Fruit fly (Drosophila melanogaster): ENCODE results near the gene eIF2alpha.

The eIF2alpha gene

DNA sequence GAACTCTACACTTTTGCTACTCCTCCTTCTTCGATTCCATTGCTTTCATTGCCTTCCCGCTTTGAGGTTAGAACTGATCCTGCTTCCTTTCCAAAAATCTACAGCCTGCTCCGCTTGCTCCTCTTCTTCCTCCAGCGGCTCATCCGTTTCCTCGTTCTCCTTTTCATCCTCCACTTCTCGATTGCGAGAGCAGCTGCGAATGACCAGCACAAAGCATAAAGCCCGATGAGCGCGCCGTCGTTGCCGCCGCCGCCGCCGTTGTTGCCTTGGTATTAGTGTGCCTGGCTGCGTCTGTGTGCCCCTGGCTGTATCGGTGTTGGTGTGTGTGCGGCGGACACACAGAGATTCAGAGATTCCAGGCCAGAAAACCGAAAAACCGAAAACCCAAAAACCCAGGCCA lies 22.5 kb downstream of the eIF2alpha start:
- TF ChIP-seq pan (optimal IDR thresholded peaks at IDR 0.05) (no peak), EcR (GFP tag; optimal IDR thresholded peaks at IDR 0.05) (no peak), Dll (optimal IDR thresholded peaks at IDR 0.05) (no peak), CG8478 (optimal IDR thresholded peaks at IDR 0.05) (no peak), psq (optimal IDR thresholded peaks at IDR 0.05) (peak; percentile 45)

dm6 chrX:16423125-16423509 lies 23.7 kb downstream of the eIF2alpha start:
- no peak for TF ChIP-seq usp (GFP tag; optimal IDR thresholded peaks at IDR 0.05)
- TF ChIP-seq EcR (GFP tag; optimal IDR thresholded peaks at IDR 0.05) = no peak
- no peak for TF ChIP-seq Dll (optimal IDR thresholded peaks at IDR 0.05)
- TF ChIP-seq psq (optimal IDR thresholded peaks at IDR 0.05) = no peak
- TF ChIP-seq CG8478 (optimal IDR thresholded peaks at IDR 0.05) = no peak
- TF ChIP-seq pan (optimal IDR thresholded peaks at IDR 0.05) = no peak

- TF ChIP-seq psq (optimal IDR thresholded peaks at IDR 0.05) (no peak), usp (GFP tag; optimal IDR thresholded peaks at IDR 0.05) (no peak), EcR (GFP tag; optimal IDR thresholded peaks at IDR 0.05) (no peak), pan (optimal IDR thresholded peaks at IDR 0.05) (no peak), Dll (optimal IDR thresholded peaks at IDR 0.05) (no peak), CG8478 (optimal IDR thresholded peaks at IDR 0.05) (no peak)
These were observed 24.2 kb downstream of the eIF2alpha start, which contains the start of gene hang for dm6 chrX:16422466-16423124. hang (plus strand) TSS chrX:16422831.

DNA sequence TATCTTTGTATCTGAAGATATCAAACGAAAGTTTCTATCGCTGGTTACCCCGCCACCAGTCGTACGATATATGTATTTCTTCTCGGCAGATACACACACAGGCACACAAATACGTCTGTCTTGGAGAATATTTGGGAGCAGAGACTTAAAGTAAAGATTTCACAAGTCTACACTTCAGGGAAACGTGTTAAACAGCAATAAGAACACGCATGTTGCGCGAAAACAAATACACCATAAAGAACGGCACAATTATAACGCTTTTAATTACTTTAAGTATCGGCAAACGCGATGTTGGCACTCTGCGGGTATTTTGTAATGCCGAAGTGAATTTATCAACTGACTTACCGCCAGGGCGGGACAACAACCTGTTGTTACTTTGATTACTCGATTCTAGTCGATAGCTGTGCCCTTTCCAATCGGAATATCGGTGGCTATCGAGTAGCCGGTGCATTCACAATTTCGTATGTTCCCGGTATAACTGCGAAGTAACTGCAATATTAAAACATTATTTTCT lies 24.8 kb downstream of the eIF2alpha start, which contains the start of gene AnxB11:
AnxB11 (minus strand) TSS at position 367 of the 514 bp plus-strand sequence.
- no peak for TF ChIP-seq Dll (optimal IDR thresholded peaks at IDR 0.05)
- TF ChIP-seq psq (optimal IDR thresholded peaks at IDR 0.05) = no peak
- no peak for TF ChIP-seq pan (optimal IDR thresholded peaks at IDR 0.05)
- TF ChIP-seq CG8478 (optimal IDR thresholded peaks at IDR 0.05) = no peak
- no peak for TF ChIP-seq usp (GFP tag; optimal IDR thresholded peaks at IDR 0.05)
- TF ChIP-seq EcR (GFP tag; optimal IDR thresholded peaks at IDR 0.05) = no peak

- TF ChIP-seq pan (optimal IDR thresholded peaks at IDR 0.05) = no peak
- TF ChIP-seq usp (GFP tag; optimal IDR thresholded peaks at IDR 0.05) = no peak
These were observed 25.9 kb downstream of the eIF2alpha start for dm6 chrX:16420878-16421277.

DNA sequence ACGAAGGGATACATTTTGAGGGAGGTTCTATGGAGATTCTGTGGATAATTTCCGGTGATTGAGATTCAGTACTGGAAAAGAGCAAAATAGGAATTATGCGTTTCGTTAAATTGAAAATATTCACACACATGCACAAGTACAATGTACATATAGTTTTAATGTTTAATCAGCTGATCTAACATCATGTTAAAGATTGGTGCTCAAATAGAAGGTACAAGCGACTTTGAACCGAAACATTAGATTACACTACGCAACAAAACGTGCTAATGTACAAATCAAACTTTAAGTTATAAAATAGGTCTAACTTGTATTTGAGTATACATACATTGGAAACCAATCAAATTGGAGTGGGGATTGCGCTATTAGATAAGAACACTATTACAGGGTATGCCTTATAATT lies 26.7 kb downstream of the eIF2alpha start:
- TF ChIP-seq Dll (optimal IDR thresholded peaks at IDR 0.05) (no peak), pan (optimal IDR thresholded peaks at IDR 0.05) (no peak)

DNA sequence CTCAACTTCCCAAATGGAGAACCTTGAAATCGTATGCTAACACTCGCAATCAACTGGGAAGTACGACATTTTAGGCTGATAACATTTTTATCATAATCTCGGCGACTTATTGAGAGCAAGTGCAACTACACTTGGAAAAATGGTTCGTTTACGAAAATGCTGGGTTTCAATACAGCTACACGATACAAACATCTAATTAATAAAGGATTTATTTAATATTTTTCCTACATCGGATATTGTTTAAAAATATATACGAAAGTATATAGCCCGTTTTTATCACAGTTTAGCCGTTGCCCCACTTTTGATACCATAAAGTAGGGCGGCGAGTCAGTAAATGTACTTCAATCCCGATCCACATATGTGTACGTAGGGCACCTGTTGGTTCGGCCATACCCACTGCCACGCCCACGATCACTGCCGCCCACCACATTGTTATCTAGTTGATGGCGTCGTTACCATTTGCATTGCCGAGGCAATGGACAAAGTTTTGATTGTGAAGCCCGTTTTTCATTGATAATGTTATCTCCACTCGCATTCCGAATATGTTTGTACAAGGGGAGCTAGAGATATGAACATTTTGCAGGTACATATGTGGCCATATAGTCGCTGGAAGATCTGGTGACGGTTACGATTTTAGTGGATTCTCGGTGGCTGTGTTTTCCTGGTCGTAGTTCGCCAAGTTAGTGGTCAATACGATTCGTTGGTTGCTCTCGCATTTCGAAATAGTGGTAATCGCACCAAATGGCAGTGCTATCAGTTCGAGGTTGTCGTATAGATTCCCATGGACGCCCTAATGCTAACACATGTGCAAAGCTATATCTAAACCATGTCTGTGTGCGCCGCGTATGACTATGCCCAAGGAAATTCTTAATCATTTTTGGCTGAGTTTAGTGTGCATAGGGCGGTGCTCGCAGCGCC lies 32.1 kb downstream of the eIF2alpha start, which contains the start of gene Traf-like:
Traf-like (plus strand) TSS at position 596 of the 918 bp plus-strand sequence.
- TF ChIP-seq usp (GFP tag; optimal IDR thresholded peaks at IDR 0.05) = no peak
- TF ChIP-seq Dll (optimal IDR thresholded peaks at IDR 0.05) = no peak
- TF ChIP-seq pan (optimal IDR thresholded peaks at IDR 0.05) = no peak
- TF ChIP-seq EcR (GFP tag; optimal IDR thresholded peaks at IDR 0.05) = no peak
- no peak for TF ChIP-seq psq (optimal IDR thresholded peaks at IDR 0.05)
- no peak for TF ChIP-seq CG8478 (optimal IDR thresholded peaks at IDR 0.05)

- no peak for TF ChIP-seq EcR (GFP tag; optimal IDR thresholded peaks at IDR 0.05)
- TF ChIP-seq psq (optimal IDR thresholded peaks at IDR 0.05) = no peak
- no peak for TF ChIP-seq usp (GFP tag; optimal IDR thresholded peaks at IDR 0.05)
- no peak for TF ChIP-seq pan (optimal IDR thresholded peaks at IDR 0.05)
- no peak for TF ChIP-seq Dll (optimal IDR thresholded peaks at IDR 0.05)
- no peak for TF ChIP-seq CG8478 (optimal IDR thresholded peaks at IDR 0.05)
These were observed 40.7 kb downstream of the eIF2alpha start for dm6 chrX:16406083-16406482.

DNA sequence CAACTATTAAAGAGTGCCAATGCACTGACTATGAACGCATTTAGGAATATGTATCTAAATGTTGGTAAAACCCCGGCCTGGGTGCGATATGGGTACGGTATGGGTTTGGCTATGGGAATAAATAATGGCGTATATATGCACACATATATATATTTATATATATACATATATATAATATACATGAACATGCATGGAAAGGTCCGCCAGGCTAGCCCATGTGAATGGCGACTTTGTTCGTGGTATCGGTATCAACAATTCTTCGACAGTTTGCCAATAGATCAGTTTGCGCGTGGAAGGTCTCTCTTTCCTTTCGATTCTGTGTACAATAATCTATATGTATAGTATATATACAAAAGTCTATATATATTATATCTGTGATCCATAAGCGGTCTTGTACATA lies 41.6 kb downstream of the eIF2alpha start, which contains the start of gene CG4301:
CG4301 (plus strand) TSS at position 301 of the 400 bp plus-strand sequence.
- TF ChIP-seq psq (optimal IDR thresholded peaks at IDR 0.05) (no peak), usp (GFP tag; optimal IDR thresholded peaks at IDR 0.05) (no peak), EcR (GFP tag; optimal IDR thresholded peaks at IDR 0.05) (no peak), CG8478 (optimal IDR thresholded peaks at IDR 0.05) (no peak), Dll (optimal IDR thresholded peaks at IDR 0.05) (no peak), pan (optimal IDR thresholded peaks at IDR 0.05) (no peak)

- no peak for TF ChIP-seq EcR (GFP tag; optimal IDR thresholded peaks at IDR 0.05)
- TF ChIP-seq CG8478 (optimal IDR thresholded peaks at IDR 0.05) = no peak
- no peak for TF ChIP-seq psq (optimal IDR thresholded peaks at IDR 0.05)
These were observed 42.0 kb downstream of the eIF2alpha start, which contains the start of gene CG9981 for dm6 chrX:16404803-16405202. CG9981 (minus strand) TSS chrX:16405122.

- no peak for TF ChIP-seq pan (optimal IDR thresholded peaks at IDR 0.05)
- TF ChIP-seq psq (optimal IDR thresholded peaks at IDR 0.05) = no peak
- TF ChIP-seq Dll (optimal IDR thresholded peaks at IDR 0.05) = no peak
- no peak for TF ChIP-seq usp (GFP tag; optimal IDR thresholded peaks at IDR 0.05)
- no peak for TF ChIP-seq CG8478 (optimal IDR thresholded peaks at IDR 0.05)
- TF ChIP-seq EcR (GFP tag; optimal IDR thresholded peaks at IDR 0.05) = no peak
These were observed 42.9 kb downstream of the eIF2alpha start for dm6 chrX:16403811-16404420.
